Fruit fly (Drosophila melanogaster): ENCODE data around the gene CG5262.

DNA sequence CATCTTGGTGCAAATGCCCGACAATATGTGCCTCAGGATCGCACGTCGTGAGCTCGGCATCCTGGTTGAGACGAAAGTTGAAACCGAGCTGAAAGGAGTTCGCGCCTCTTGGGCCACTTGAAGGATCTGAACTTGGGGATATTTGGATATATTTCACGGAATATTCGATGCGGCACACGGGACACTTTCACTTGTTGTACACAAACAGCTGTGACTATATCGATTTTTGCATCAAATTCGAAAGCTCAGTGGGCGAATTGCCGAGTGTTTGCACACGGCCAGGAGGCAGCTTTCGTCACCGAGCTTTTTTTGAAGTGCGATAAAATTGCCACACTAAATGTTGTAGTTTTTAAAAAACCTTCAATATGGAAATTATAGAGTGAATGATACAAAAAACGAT, 19.9 kb downstream of the CG5262 start, which contains the start of gene CG13248:
- TF ChIP-seq CG8319 (GFP tag; optimal IDR thresholded peaks at IDR 0.05) (no peak), Hr39 (GFP tag; optimal IDR thresholded peaks at IDR 0.05) (no peak), Lpt (GFP tag; optimal IDR thresholded peaks at IDR 0.05) (no peak), CG34406 (GFP tag; optimal IDR thresholded peaks at IDR 0.05) (no peak), CG9139 (GFP tag; optimal IDR thresholded peaks at IDR 0.05) (no peak), Smox (GFP tag; optimal IDR thresholded peaks at IDR 0.05) (no peak), fd59A (GFP tag; optimal IDR thresholded peaks at IDR 0.05) (no peak), CG16779 (tag; optimal IDR thresholded peaks at IDR 0.05) (no peak), Hr4 (GFP tag; optimal IDR thresholded peaks at IDR 0.05) (no peak), Blimp-1 (GFP tag; optimal IDR thresholded peaks at IDR 0.05) (no peak), salr (GFP tag; optimal IDR thresholded peaks at IDR 0.05) (no peak), spab (GFP tag; optimal IDR thresholded peaks at IDR 0.05) (no peak), Ets21C (GFP tag; optimal IDR thresholded peaks at IDR 0.05) (no peak)

Data from whole organism, prepupa.